Worm (Caenorhabditis elegans) whole organism, young adult: ENCODE results near the gene nhx-9.

Source experiments
- B0336.3 ChIP-seq: fragments of 200-800 bp; sonication (Bioruptor generic); IDR thresholded peaks from 2 replicates; pipeline ENCODE4 v1.3.6; 2022; ENCODE audit warnings: missing genetic modification characterization, missing compliant biosample characterization
- C06A6.2 ChIP-seq: fragments of 200-800 bp; sonication (Bioruptor generic); conservative IDR thresholded peaks from 2 replicates; pipeline ENCODE4 v1.3.6; 2022; ENCODE audit warnings: missing genetic modification characterization, missing compliant biosample characterization
- C17E4.6 ChIP-seq: fragments of 200-800 bp; sonication (Bioruptor generic); IDR thresholded peaks from 2 replicates; pipeline ENCODE4 v1.3.6; 2022; ENCODE audit warnings: missing genetic modification reagents, missing genetic modification characterization, missing compliant biosample characterization
- D2030.7 ChIP-seq: fragments of 200-800 bp; sonication (Bioruptor generic); IDR thresholded peaks from 2 replicates; pipeline ENCODE4 v1.3.6; 2022; ENCODE audit warnings: missing genetic modification reagents, missing genetic modification characterization, missing compliant biosample characterization
- F33H1.4 ChIP-seq: fragments of 200-800 bp; sonication (Bioruptor generic); IDR thresholded peaks from 2 replicates; pipeline ENCODE4 v1.3.6; 2022; ENCODE audit warnings: missing genetic modification reagents, missing genetic modification characterization, missing compliant biosample characterization
- F57C9.4 ChIP-seq: sonication (generic microtip); optimal IDR thresholded peaks from 2 replicates; lab custom pipeline; 2017; ENCODE audit warnings: mild to moderate bottlenecking, missing genetic modification characterization, missing compliant biosample characterization
- K11D2.4 ChIP-seq: fragments of 200-800 bp; sonication (Bioruptor generic); IDR thresholded peaks from 2 replicates; pipeline ENCODE4 v1.3.6; 2022; ENCODE audit warnings: missing genetic modification reagents, missing genetic modification characterization, missing compliant biosample characterization
- K12H6.12 ChIP-seq: fragments of 200-800 bp; sonication (Bioruptor generic); optimal IDR thresholded peaks from 2 replicates; lab custom pipeline; 2018; ENCODE audit warnings: mild to moderate bottlenecking, missing genetic modification characterization, missing compliant biosample characterization
- Y95B8A.8 ChIP-seq: fragments of 200-800 bp; sonication (Bioruptor generic); IDR thresholded peaks from 2 replicates; pipeline ENCODE4 v1.3.6; 2022; ENCODE audit warnings: missing genetic modification reagents, missing genetic modification characterization, missing compliant biosample characterization
- ama-1 ChIP-seq, 3 experiments: fragments of 150-350 bp in 1 of 3; sonication (generic microtip) in 2 of 3; optimal IDR thresholded peaks; 2 replicates each; lab custom pipeline; 2014 to 2018; ENCODE audit warnings: missing biosample characterization in 2 of 3, missing genetic modification characterization in 2 of 3, missing genetic modification reagents in 2 of 3
- atf-7 ChIP-seq: sonication (generic microtip); optimal IDR thresholded peaks from 2 replicates; lab custom pipeline; 2017; ENCODE audit warnings: mild to moderate bottlenecking, missing genetic modification characterization, missing compliant biosample characterization
- athp-1 ChIP-seq: sonication (generic microtip); optimal IDR thresholded peaks from 2 replicates; lab custom pipeline; 2017; ENCODE audit warnings: mild to moderate bottlenecking, missing genetic modification characterization, missing compliant biosample characterization
- bed-1 ChIP-seq: fragments of 200-800 bp; sonication (Bioruptor generic); IDR thresholded peaks from 2 replicates; pipeline ENCODE4 v1.3.6; 2022; ENCODE audit warnings: missing genetic modification reagents, missing genetic modification characterization, missing compliant biosample characterization
- cebp-2 ChIP-seq: fragments of 200-800 bp; sonication (Bioruptor generic); IDR thresholded peaks from 2 replicates; pipeline ENCODE4 v1.3.6; 2022; ENCODE audit warnings: missing genetic modification characterization, missing compliant biosample characterization
- him-1 ChIP-seq: sonication (generic microtip); optimal IDR thresholded peaks from 2 replicates; lab custom pipeline; 2016; ENCODE audit warnings: missing genotype, missing genetic modification reagents, missing genetic modification characterization, missing compliant biosample characterization
- lin-26 ChIP-seq: fragments of 200-800 bp; sonication (Bioruptor generic); IDR thresholded peaks from 2 replicates; pipeline ENCODE4 v1.3.6; 2022; ENCODE audit warnings: missing genetic modification reagents, missing genetic modification characterization, missing compliant biosample characterization
- madf-10 ChIP-seq: sonication (generic microtip); optimal IDR thresholded peaks from 2 replicates; lab custom pipeline; 2016; ENCODE audit warnings: mild to moderate bottlenecking, missing genetic modification characterization, missing compliant biosample characterization
- madf-6 ChIP-seq: fragments of 200-800 bp; sonication (Bioruptor generic); IDR thresholded peaks from 2 replicates; pipeline ENCODE4 v1.3.6; 2022; ENCODE audit warnings: missing genetic modification reagents, missing genetic modification characterization, missing compliant biosample characterization
- mes-4 ChIP-seq: sonication (generic microtip); optimal IDR thresholded peaks from 2 replicates; lab custom pipeline; 2016; ENCODE audit warnings: missing genotype, missing genetic modification characterization, missing compliant biosample characterization
- nhr-120 ChIP-seq: fragments of 200-800 bp; sonication (Bioruptor generic); IDR thresholded peaks from 2 replicates; pipeline ENCODE4 v1.3.6; 2022; ENCODE audit warnings: missing genetic modification characterization, missing compliant biosample characterization
- nhr-80 ChIP-seq: sonication (generic microtip); optimal IDR thresholded peaks from 2 replicates; lab custom pipeline; 2016; ENCODE audit warnings: missing genetic modification characterization, missing compliant biosample characterization
- pbrm-1 ChIP-seq: fragments of 200-800 bp; sonication (Bioruptor generic); IDR thresholded peaks from 2 replicates; pipeline ENCODE4 v1.3.6; 2022; ENCODE audit warnings: missing genetic modification reagents, missing genetic modification characterization, missing compliant biosample characterization
- rcor-1 ChIP-seq: fragments of 200-800 bp; sonication (Bioruptor generic); IDR thresholded peaks from 2 replicates; pipeline ENCODE4 v1.3.6; 2022; ENCODE audit warnings: missing genetic modification reagents, missing genetic modification characterization, missing compliant biosample characterization
- rpc-1 ChIP-seq, 2 experiments: fragments of 150-350 bp in 1 of 2; sonication (generic microtip) in 1 of 2; optimal IDR thresholded peaks; 2 replicates each; lab custom pipeline; 2014 to 2018; ENCODE audit warnings: missing biosample characterization in 1 of 2, missing genetic modification characterization in 1 of 2, missing genetic modification reagents in 1 of 2, missing genotype in 1 of 2
- snpc-1.3 ChIP-seq: sonication (generic microtip); optimal IDR thresholded peaks from 2 replicates; lab custom pipeline; 2017; ENCODE audit warnings: missing genetic modification characterization, mild to moderate bottlenecking, missing compliant biosample characterization, antibody characterized with exemption, moderate library complexity, missing genotype, missing genetic modification reagents; ENCODE audit not compliant: insufficient read depth
- snpc-4 ChIP-seq, 5 experiments: fragments of 150-350 bp in 1 of 5; sonication (generic microtip) in 4 of 5; optimal IDR thresholded peaks; 2 replicates each; lab custom pipeline; 2014 to 2018; ENCODE audit warnings: missing genetic modification characterization in 5 of 5, missing biosample characterization in 3 of 5, antibody characterized with exemption in 2 of 5, mild to moderate bottlenecking in 2 of 5, missing compliant biosample characterization in 2 of 5, missing genotype in 2 of 5, moderate library complexity in 2 of 5, missing genetic modification reagents in 1 of 5
- somi-1 ChIP-seq: fragments of 200-800 bp; sonication (Bioruptor generic); optimal IDR thresholded peaks from 2 replicates; lab custom pipeline; 2018; ENCODE audit warnings: mild to moderate bottlenecking, missing genetic modification characterization, missing compliant biosample characterization
- sptf-2 ChIP-seq: fragments of 200-800 bp; sonication (Bioruptor generic); optimal IDR thresholded peaks from 2 replicates; lab custom pipeline; 2018; ENCODE audit warnings: mild to moderate bottlenecking, missing genetic modification characterization, missing compliant biosample characterization
- tbp1 ChIP-seq: fragments of 200-800 bp; sonication (Bioruptor generic); optimal IDR thresholded peaks from 2 replicates; lab custom pipeline; 2018; ENCODE audit warnings: mild to moderate bottlenecking, missing genetic modification characterization, missing compliant biosample characterization
- ztf-22 ChIP-seq: fragments of 200-800 bp; sonication (Bioruptor generic); optimal IDR thresholded peaks from 2 replicates; lab custom pipeline; 2018; ENCODE audit warnings: mild to moderate bottlenecking, missing genetic modification characterization, moderate library complexity, missing compliant biosample characterization
- ztf-26 ChIP-seq: sonication (generic microtip); optimal IDR thresholded peaks from 2 replicates; lab custom pipeline; 2017; ENCODE audit warnings: missing genetic modification characterization, missing compliant biosample characterization
- ztf-3 ChIP-seq: fragments of 200-800 bp; sonication (Bioruptor generic); optimal IDR thresholded peaks from 2 replicates; lab custom pipeline; 2018; ENCODE audit warnings: mild to moderate bottlenecking, missing genetic modification characterization, missing compliant biosample characterization

The nhx-9 gene

ce11 chrIV:11897710-11898109, 33.0 kb upstream of the nhx-9 start:
- TF ChIP-seq ztf-22: no peak
- TF ChIP-seq nhr-80 (tag; lab: Kevin White, UChicago): peak; percentile 38
- no peak for TF ChIP-seq B0336.3 (GFP tag; lab: Robert Waterston, UW)

DNA sequence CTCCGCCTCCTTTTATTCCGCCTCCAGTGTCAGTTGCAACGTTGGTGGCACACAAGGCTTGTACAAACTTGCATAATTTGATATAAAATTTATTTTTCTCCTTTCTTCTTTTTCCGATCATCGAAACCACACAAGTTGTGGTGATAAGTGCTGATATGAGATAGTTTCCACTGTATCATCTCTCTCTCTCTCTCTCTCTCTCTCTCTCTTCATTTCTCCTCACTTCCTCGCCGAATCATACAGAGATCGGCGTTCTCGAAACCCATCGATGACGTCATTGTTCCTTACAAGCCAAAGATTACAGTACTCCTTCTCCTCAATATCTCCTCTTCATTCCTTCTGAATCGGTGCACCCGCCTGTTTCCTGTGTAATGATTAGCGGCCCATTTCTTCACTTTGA, 31.3 kb upstream of the nhx-9 start, which contains the start of gene nhr-43:
Gene nhr-43 (plus strand): TSS at position 233 of the 400 bp plus-strand sequence.
- TF ChIP-seq lin-26 (GFP tag; lab: Robert Waterston, UW) (no peak), ztf-26 (tag; lab: Kevin White, UChicago) (peak; percentile 6), snpc-1.3 (tag; lab: Kevin White, UChicago) (no peak), F33H1.4 (GFP tag; lab: Robert Waterston, UW) (no peak), bed-1 (GFP tag; lab: Robert Waterston, UW) (no peak), sptf-2 (GFP tag; lab: Kevin White, UChicago) (no peak), D2030.7 (GFP tag; lab: Robert Waterston, UW) (no peak), him-1 (no peak), madf-6 (GFP tag; lab: Robert Waterston, UW) (no peak), nhr-120 (GFP tag; lab: Robert Waterston, UW) (no peak), rcor-1 (GFP tag; lab: Robert Waterston, UW) (no peak), somi-1 (peak; percentile 44), K12H6.12 (tag; lab: Kevin White, UChicago) (no peak), mes-4 (no peak), atf-7 (peak; percentile 29), snpc-4 (GFP tag; optimal IDR thresholded peaks at IDR 0.05; lab: Kevin White, UChicago) (no peak), snpc-4 (tag; optimal IDR thresholded peaks at IDR 0.05; lab: Kevin White, UChicago) (no peak), madf-10 (no peak)
- TF ChIP-seq, all 124 proteins: peak for 3

ce11 chrIV:11900399-11900798, 30.3 kb upstream of the nhx-9 start:
- TF ChIP-seq athp-1 (tag; lab: Kevin White, UChicago): no peak

ce11 chrIV:11901215-11901614, 29.5 kb upstream of the nhx-9 start:
- TF ChIP-seq madf-6 (GFP tag; lab: Robert Waterston, UW) (no peak), ztf-26 (tag; lab: Kevin White, UChicago) (peak; percentile 30)

ce11 chrIV:11902832-11903231, 27.8 kb upstream of the nhx-9 start:
- peak; percentile 1 for TF ChIP-seq nhr-80 (tag; lab: Kevin White, UChicago)
- no peak for TF ChIP-seq cebp-2 (GFP tag; lab: Robert Waterston, UW)
- no peak for TF ChIP-seq pbrm-1 (GFP tag; lab: Robert Waterston, UW)
- no peak for TF ChIP-seq F57C9.4 (tag; lab: Kevin White, UChicago)
- no peak for TF ChIP-seq C17E4.6 (GFP tag; lab: Robert Waterston, UW)
- no peak for TF ChIP-seq C06A6.2
- TF ChIP-seq ztf-3 (GFP tag; lab: Kevin White, UChicago): no peak
- no peak for TF ChIP-seq rcor-1 (GFP tag; lab: Robert Waterston, UW)

ce11 chrIV:11903676-11904075, 27.0 kb upstream of the nhx-9 start:
- TF ChIP-seq Y95B8A.8 (GFP tag; lab: Robert Waterston, UW) (no peak), rpc-1 (optimal IDR thresholded peaks at IDR 0.05; lab: Kevin White, UChicago) (no peak), rpc-1 (tag; optimal IDR thresholded peaks at IDR 0.05; lab: Kevin White, UChicago) (no peak), mes-4 (no peak), tbp1 (GFP tag; lab: Kevin White, UChicago) (no peak), K11D2.4 (GFP tag; lab: Robert Waterston, UW) (no peak), ama-1 (optimal IDR thresholded peaks at IDR 0.05; lab: Kevin White, UChicago) (no peak), ama-1 (GFP tag; optimal IDR thresholded peaks at IDR 0.05; lab: Kevin White, UChicago) (no peak)
